Worm (Caenorhabditis elegans) whole organism, late embryonic: Measurements from ENCODE around the gene R07E4.1.

Experiments used
- C38D4.7 ChIP-seq: fragments of 200-800 bp; sonication (Bioruptor generic); optimal IDR thresholded peaks from 2 replicates; lab custom pipeline; 2018; ENCODE audit warnings: mild to moderate bottlenecking, missing genetic modification characterization, moderate library complexity, missing compliant biosample characterization
- K02D7.2 ChIP-seq: sonication (generic microtip); optimal IDR thresholded peaks from 2 replicates; lab custom pipeline; 2017; ENCODE audit warnings: mild to moderate bottlenecking, missing genetic modification characterization, missing compliant biosample characterization
- Y22D7AL.16 ChIP-seq: sonication (generic microtip); optimal IDR thresholded peaks from 2 replicates; lab custom pipeline; 2016; ENCODE audit warnings: missing genetic modification characterization, missing compliant biosample characterization
- ahr-1 ChIP-seq: sonication (generic microtip); optimal IDR thresholded peaks from 2 replicates; lab custom pipeline; 2016; ENCODE audit warnings: missing genetic modification characterization, missing compliant biosample characterization
- ceh-14 ChIP-seq: sonication (generic microtip); optimal IDR thresholded peaks from 2 replicates; lab custom pipeline; 2016; ENCODE audit warnings: missing genotype, missing genetic modification characterization, missing compliant biosample characterization
- ceh-18 ChIP-seq: sonication (generic microtip); optimal IDR thresholded peaks from 2 replicates; lab custom pipeline; 2016; ENCODE audit warnings: missing genetic modification characterization, missing compliant biosample characterization
- ceh-22 ChIP-seq: sonication (generic microtip); optimal IDR thresholded peaks from 2 replicates; lab custom pipeline; 2017; ENCODE audit warnings: missing biosample characterization, missing genetic modification characterization
- ceh-30 ChIP-seq: fragments of 150-350 bp; optimal IDR thresholded peaks from 2 replicates; lab custom pipeline; 2014; ENCODE audit warnings: missing biosample characterization, missing genetic modification characterization
- ceh-34 ChIP-seq: sonication (generic microtip); optimal IDR thresholded peaks from 2 replicates; lab custom pipeline; 2016; ENCODE audit warnings: mild to moderate bottlenecking, missing genetic modification characterization, missing compliant biosample characterization
- ceh-45 ChIP-seq: fragments of 200-800 bp; sonication (Bioruptor generic); IDR thresholded peaks from 2 replicates; pipeline ENCODE4 v1.3.6; 2022; ENCODE audit warnings: missing genetic modification reagents, missing genetic modification characterization, missing compliant biosample characterization
- ceh-48 ChIP-seq: sonication (generic microtip); optimal IDR thresholded peaks from 2 replicates; lab custom pipeline; 2016; ENCODE audit warnings: missing genetic modification characterization, inconsistent platforms, missing compliant biosample characterization
- ceh-6 ChIP-seq: fragments of 200-800 bp; sonication (Bioruptor generic); optimal IDR thresholded peaks from 2 replicates; lab custom pipeline; 2018; ENCODE audit warnings: mild to moderate bottlenecking, missing genetic modification characterization, missing compliant biosample characterization
- ceh-9 ChIP-seq: sonication (generic microtip); optimal IDR thresholded peaks from 2 replicates; lab custom pipeline; 2016; ENCODE audit warnings: mild to moderate bottlenecking, missing genetic modification characterization, inconsistent platforms, missing compliant biosample characterization
- che-1 ChIP-seq: sonication (generic microtip); optimal IDR thresholded peaks from 2 replicates; lab custom pipeline; 2016; ENCODE audit warnings: mild to moderate bottlenecking, missing genetic modification characterization, missing compliant biosample characterization
- dmd-4 ChIP-seq: sonication (generic microtip); optimal IDR thresholded peaks from 2 replicates; lab custom pipeline; 2016; ENCODE audit warnings: borderline replicate concordance, missing genetic modification characterization, missing compliant biosample characterization
- dve-1 ChIP-seq: sonication (generic microtip); optimal IDR thresholded peaks from 2 replicates; lab custom pipeline; 2017; ENCODE audit warnings: antibody characterized with exemption, mild to moderate bottlenecking, missing genetic modification characterization, missing compliant biosample characterization
- elt-2 ChIP-seq: sonication (generic microtip); optimal IDR thresholded peaks from 2 replicates; lab custom pipeline; 2016; ENCODE audit warnings: missing genetic modification reagents, missing genetic modification characterization, missing compliant biosample characterization
- elt-4 ChIP-seq: sonication (generic microtip); optimal IDR thresholded peaks from 2 replicates; lab custom pipeline; 2016; ENCODE audit warnings: missing genetic modification characterization, missing compliant biosample characterization
- ets-4 ChIP-seq: sonication (generic microtip); optimal IDR thresholded peaks from 2 replicates; lab custom pipeline; 2016; ENCODE audit warnings: missing genetic modification characterization, missing compliant biosample characterization
- fkh-10 ChIP-seq: fragments of 150-350 bp; optimal IDR thresholded peaks from 2 replicates; lab custom pipeline; 2014; ENCODE audit warnings: missing biosample characterization, missing genetic modification reagents, missing genetic modification characterization
- fkh-6 ChIP-seq: sonication (generic microtip); optimal IDR thresholded peaks from 2 replicates; lab custom pipeline; 2016; ENCODE audit warnings: missing genetic modification characterization, missing compliant biosample characterization
- hlh-15 ChIP-seq: sonication (generic microtip); optimal IDR thresholded peaks from 2 replicates; lab custom pipeline; 2016; ENCODE audit warnings: missing genetic modification characterization, missing compliant biosample characterization
- hlh-6 ChIP-seq: sonication (generic microtip); optimal IDR thresholded peaks from 2 replicates; lab custom pipeline; 2016; ENCODE audit warnings: missing genotype, missing genetic modification characterization, missing compliant biosample characterization
- hlh-8 ChIP-seq: sonication (generic microtip); optimal IDR thresholded peaks from 2 replicates; lab custom pipeline; 2016; ENCODE audit warnings: missing genotype, missing genetic modification characterization, missing compliant biosample characterization
- lim-6 ChIP-seq: sonication (generic microtip); optimal IDR thresholded peaks from 2 replicates; lab custom pipeline; 2016; ENCODE audit warnings: missing genetic modification characterization, missing compliant biosample characterization
- lin-11 ChIP-seq: fragments of 200-800 bp; sonication (Bioruptor generic); optimal IDR thresholded peaks from 2 replicates; lab custom pipeline; 2018; ENCODE audit warnings: mild to moderate bottlenecking, missing genetic modification characterization, missing compliant biosample characterization
- madf-2 ChIP-seq: sonication (generic microtip); optimal IDR thresholded peaks from 2 replicates; lab custom pipeline; 2017; ENCODE audit warnings: missing genetic modification characterization, missing compliant biosample characterization
- nfya-1 ChIP-seq: sonication (generic microtip); optimal IDR thresholded peaks from 2 replicates; lab custom pipeline; 2017; ENCODE audit warnings: missing genetic modification characterization, mild to moderate bottlenecking, missing compliant biosample characterization, antibody characterized with exemption, moderate library complexity
- nhr-11 ChIP-seq: fragments of 150-350 bp; optimal IDR thresholded peaks from 2 replicates; lab custom pipeline; 2014; ENCODE audit warnings: missing biosample characterization, missing genetic modification characterization
- npax-4 ChIP-seq: sonication (generic microtip); optimal IDR thresholded peaks from 2 replicates; lab custom pipeline; 2016; ENCODE audit warnings: missing genetic modification characterization, missing compliant biosample characterization
- odd-2 ChIP-seq: sonication (generic microtip); optimal IDR thresholded peaks from 2 replicates; lab custom pipeline; 2017; ENCODE audit warnings: antibody characterized with exemption, mild to moderate bottlenecking, missing genetic modification characterization, missing compliant biosample characterization
- pha-2 ChIP-seq: sonication (generic microtip); optimal IDR thresholded peaks from 2 replicates; lab custom pipeline; 2017; ENCODE audit warnings: mild to moderate bottlenecking, missing genetic modification characterization, missing compliant biosample characterization
- pha-4 ChIP-seq: fragments of 150-350 bp; optimal IDR thresholded peaks from 2 replicates; lab custom pipeline; 2018; ENCODE audit warnings: missing biosample characterization, missing genetic modification reagents, missing genetic modification characterization
- pros-1 ChIP-seq: fragments of 150-350 bp; optimal IDR thresholded peaks from 2 replicates; lab custom pipeline; 2014; ENCODE audit warnings: missing biosample characterization, missing genetic modification reagents, missing genetic modification characterization
- sox-2 ChIP-seq: fragments of 200-800 bp; sonication (Bioruptor generic); IDR thresholded peaks from 2 replicates; pipeline ENCODE4 v1.3.6; 2022; ENCODE audit warnings: missing genetic modification reagents, missing genetic modification characterization, missing compliant biosample characterization
- ttx-3 ChIP-seq: sonication (generic microtip); optimal IDR thresholded peaks from 2 replicates; lab custom pipeline; 2016; ENCODE audit warnings: missing genetic modification reagents, missing genetic modification characterization, missing compliant biosample characterization
- unc-42 ChIP-seq: sonication (generic microtip); optimal IDR thresholded peaks from 2 replicates; lab custom pipeline; 2016; ENCODE audit warnings: missing genotype, missing genetic modification characterization, missing compliant biosample characterization
- unc-55 ChIP-seq: sonication (generic microtip); optimal IDR thresholded peaks from 2 replicates; lab custom pipeline; 2017; ENCODE audit warnings: missing biosample characterization, missing genetic modification reagents, missing genetic modification characterization
- unc-86 ChIP-seq: sonication (generic microtip); optimal IDR thresholded peaks from 2 replicates; lab custom pipeline; 2016; ENCODE audit warnings: missing genetic modification characterization, missing compliant biosample characterization
- zip-5 ChIP-seq: sonication (generic microtip); optimal IDR thresholded peaks from 2 replicates; lab custom pipeline; 2016; ENCODE audit warnings: missing genetic modification characterization, missing compliant biosample characterization
- ztf-16 ChIP-seq: sonication (generic microtip); optimal IDR thresholded peaks from 2 replicates; lab custom pipeline; 2017; ENCODE audit warnings: missing genetic modification characterization, missing compliant biosample characterization

Gene R07E4.1

DNA sequence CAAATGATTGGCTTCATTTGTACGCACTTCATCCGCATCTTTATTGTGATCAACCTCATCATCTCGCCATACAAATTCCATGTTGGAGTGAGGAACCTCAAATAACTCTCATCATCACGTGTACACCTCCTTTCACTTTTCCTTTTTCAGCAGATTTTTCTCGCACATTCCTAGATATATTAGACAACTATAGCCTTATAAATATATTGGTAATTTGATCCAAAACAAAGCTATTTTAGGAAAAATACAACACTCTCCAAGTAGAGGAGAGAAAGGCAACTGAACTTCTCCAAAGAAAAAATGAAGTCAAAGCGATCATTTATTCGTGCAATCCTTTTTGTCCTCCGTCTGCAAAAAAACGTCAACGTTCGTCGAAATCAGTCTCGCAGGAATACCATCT is at the start of gene R07E4.1:
Gene R07E4.1 (plus strand): TSS at position 301 of the 400 bp plus-strand sequence.
- TF ChIP-seq hlh-15: no peak
- no peak for TF ChIP-seq ceh-18 (tag; lab: Kevin White, UChicago)
- no peak for TF ChIP-seq ceh-30 (tag; lab: Kevin White, UChicago)

ce11 chrX:5917284-5917683 is 41.6 kb upstream of the R07E4.1 start, which contains the start of gene Y23B4A.1:
Y23B4A.1 (minus strand) TSS chrX:5917384.
- TF ChIP-seq pha-2 (tag; lab: Kevin White, UChicago) (no peak), che-1 (tag; lab: Kevin White, UChicago) (no peak), dmd-4 (tag; lab: Kevin White, UChicago) (no peak), madf-2 (tag; lab: Kevin White, UChicago) (no peak), K02D7.2 (no peak), pros-1 (tag; lab: Kevin White, UChicago) (no peak), ttx-3 (no peak)

DNA sequence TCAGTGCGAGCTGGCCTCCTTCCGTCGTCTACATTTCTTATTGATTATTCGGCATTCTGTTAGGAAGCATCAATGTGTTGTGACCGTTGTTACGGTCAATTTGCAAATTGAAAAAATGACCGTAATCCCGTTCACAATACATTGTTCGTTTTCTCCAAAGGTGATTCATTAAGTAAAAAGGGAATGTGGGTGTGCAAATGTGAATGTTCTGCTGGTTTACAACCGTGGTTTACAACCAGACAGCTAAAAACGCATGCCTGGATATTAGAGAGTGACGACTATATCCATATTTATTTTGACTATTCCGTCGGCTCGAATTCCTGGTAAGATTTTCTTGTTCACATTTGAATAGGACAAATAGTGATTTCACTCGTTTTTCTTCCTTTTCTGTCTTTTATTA is 39.8 kb upstream of the R07E4.1 start, which contains the start of gene capa-1:
Gene capa-1 (plus strand): TSS at position 301 of the 400 bp plus-strand sequence.
- no peak for TF ChIP-seq ceh-6 (GFP tag; lab: Kevin White, UChicago)
- TF ChIP-seq ceh-18 (tag; lab: Kevin White, UChicago): no peak
- TF ChIP-seq fkh-10: no peak
- no peak for TF ChIP-seq fkh-6
- no peak for TF ChIP-seq lim-6
- no peak for TF ChIP-seq ahr-1 (tag; lab: Kevin White, UChicago)
- no peak for TF ChIP-seq odd-2
- no peak for TF ChIP-seq unc-86 (tag; lab: Kevin White, UChicago)
- TF ChIP-seq ceh-22 (tag; lab: Kevin White, UChicago): no peak
- no peak for TF ChIP-seq Y22D7AL.16 (tag; lab: Kevin White, UChicago)
- no peak for TF ChIP-seq unc-42 (tag; lab: Kevin White, UChicago)
- TF ChIP-seq ceh-14 (tag; lab: Kevin White, UChicago): no peak
- TF ChIP-seq npax-4 (tag; lab: Kevin White, UChicago): no peak
- TF ChIP-seq ceh-9 (tag; lab: Kevin White, UChicago): no peak
- TF ChIP-seq, all 69 proteins: peak for 0

ce11 chrX:5923672-5924071 is 35.2 kb upstream of the R07E4.1 start:
- TF ChIP-seq hlh-6 (tag; lab: Kevin White, UChicago) (no peak), C38D4.7 (GFP tag; lab: Kevin White, UChicago) (no peak), ceh-48 (no peak), nhr-11 (tag; lab: Kevin White, UChicago) (no peak), ttx-3 (no peak), dve-1 (tag; lab: Kevin White, UChicago) (no peak), hlh-8 (tag; lab: Kevin White, UChicago) (no peak), pros-1 (tag; lab: Kevin White, UChicago) (no peak), ceh-45 (GFP tag; lab: Robert Waterston, UW) (no peak), sox-2 (GFP tag; lab: Robert Waterston, UW) (no peak), ceh-18 (tag; lab: Kevin White, UChicago) (no peak), ztf-16 (tag; lab: Kevin White, UChicago) (no peak), ceh-34 (no peak)

DNA sequence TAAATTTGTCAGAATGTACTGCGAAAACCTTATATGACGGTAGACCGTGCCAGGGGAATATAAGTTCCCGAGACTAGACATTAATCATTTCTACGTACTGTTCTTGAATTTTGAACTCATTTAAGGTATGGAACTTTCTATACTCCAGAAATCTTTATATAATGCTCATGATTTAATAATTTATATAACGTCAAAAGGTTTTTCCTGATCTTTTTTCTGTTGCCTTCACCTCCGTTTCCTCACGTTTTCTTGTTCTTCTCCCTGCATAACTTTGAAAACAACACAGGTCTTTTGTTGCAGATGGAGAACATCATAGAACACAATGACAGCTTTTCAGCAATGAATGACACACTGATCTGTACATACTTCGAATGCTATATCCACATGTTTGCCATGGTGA is 28.1 kb upstream of the R07E4.1 start, which contains the start of gene egl-6:
Gene egl-6 (plus strand): TSS at position 301 of the 400 bp plus-strand sequence.
- TF ChIP-seq lin-11 (tag; lab: Kevin White, UChicago) (no peak), elt-4 (tag; lab: Kevin White, UChicago) (no peak), nhr-11 (tag; lab: Kevin White, UChicago) (no peak), Y22D7AL.16 (tag; lab: Kevin White, UChicago) (no peak), pha-4 (no peak), ceh-34 (no peak), nfya-1 (tag; lab: Kevin White, UChicago) (no peak), ets-4 (tag; lab: Kevin White, UChicago) (no peak), ceh-6 (GFP tag; lab: Kevin White, UChicago) (no peak), ceh-14 (tag; lab: Kevin White, UChicago) (no peak), K02D7.2 (no peak), elt-2 (tag; lab: Kevin White, UChicago) (no peak), unc-55 (no peak), zip-5 (tag; lab: Kevin White, UChicago) (no peak), npax-4 (tag; lab: Kevin White, UChicago) (no peak)
- TF ChIP-seq, all 69 proteins: peak for 0
